Worm (Caenorhabditis elegans) whole organism, late embryonic: ENCODE measurements around the gene C05C8.5.

Source experiments
- T23F11.4 ChIP-seq: fragments of 200-800 bp; sonication (Bioruptor generic); optimal IDR thresholded peaks from 2 replicates; lab custom pipeline; 2018; ENCODE audit warnings: mild to moderate bottlenecking, missing genetic modification characterization, missing compliant biosample characterization
- ama-1 ChIP-seq: fragments of 150-350 bp; optimal IDR thresholded peaks from 2 replicates; lab custom pipeline; 2014
- dve-1 ChIP-seq: sonication (generic microtip); optimal IDR thresholded peaks from 2 replicates; lab custom pipeline; 2017; ENCODE audit warnings: antibody characterized with exemption, mild to moderate bottlenecking, missing genetic modification characterization, missing compliant biosample characterization
- fax-1 ChIP-seq: sonication (generic microtip); optimal IDR thresholded peaks from 2 replicates; lab custom pipeline; 2016; ENCODE audit warnings: missing genotype, missing genetic modification characterization, missing compliant biosample characterization
- gmeb-2 ChIP-seq: sonication (generic microtip); optimal IDR thresholded peaks from 2 replicates; lab custom pipeline; 2016; ENCODE audit warnings: missing genetic modification characterization, inconsistent platforms, missing compliant biosample characterization
- lin-11 ChIP-seq: fragments of 200-800 bp; sonication (Bioruptor generic); optimal IDR thresholded peaks from 2 replicates; lab custom pipeline; 2018; ENCODE audit warnings: mild to moderate bottlenecking, missing genetic modification characterization, missing compliant biosample characterization
- nhr-232 ChIP-seq: sonication (generic microtip); optimal IDR thresholded peaks from 2 replicates; lab custom pipeline; 2016; ENCODE audit warnings: missing genetic modification characterization, missing compliant biosample characterization
- pat-9 ChIP-seq: fragments of 200-800 bp; sonication (Bioruptor generic); optimal IDR thresholded peaks from 2 replicates; lab custom pipeline; 2018; ENCODE audit warnings: mild to moderate bottlenecking, missing genetic modification characterization, moderate library complexity, missing compliant biosample characterization

DNA sequence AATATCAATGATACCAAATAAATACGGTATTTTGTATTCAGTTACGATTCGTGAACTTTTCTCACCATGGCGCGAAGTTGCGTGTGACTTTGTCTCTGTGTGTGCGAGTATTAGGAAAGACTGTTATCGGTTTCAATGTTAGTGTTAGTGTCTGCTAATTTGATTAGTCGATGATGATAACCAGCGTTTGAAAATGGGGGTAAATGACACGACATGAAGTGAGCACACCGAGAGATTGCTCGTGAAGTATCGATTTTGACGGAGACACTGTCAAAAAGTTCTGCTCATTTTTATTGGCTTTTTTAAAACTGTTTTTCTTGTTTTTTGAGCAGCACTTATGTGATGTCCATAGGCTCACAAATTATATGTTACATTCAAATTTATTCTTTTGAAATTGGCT, 36.2 kb downstream of the C05C8.5 start:
- no peak for TF ChIP-seq gmeb-2
- no peak for TF ChIP-seq nhr-232
- TF ChIP-seq lin-11, result no peak
- TF ChIP-seq ama-1 (lab: Kevin White, UChicago), result peak; percentile 40
- no peak for TF ChIP-seq dve-1 (tag; lab: Kevin White, UChicago)
- no peak for TF ChIP-seq fax-1 (tag; lab: Kevin White, UChicago)
- no peak for TF ChIP-seq T23F11.4
- no peak for TF ChIP-seq pat-9 (tag; lab: Kevin White, UChicago)
